Worm (Caenorhabditis elegans): ENCODE measurements around the gene Y37D8A.25.

ce11 chrIII:12822608-12823261 is 2.7 kb upstream of the Y37D8A.25 start:
- no peak for TF ChIP-seq daf-8 (GFP tag; IDR thresholded peaks at IDR 0.05)
- no peak for TF ChIP-seq unc-39 (tag; optimal IDR thresholded peaks at IDR 0.05)
- no peak for TF ChIP-seq ces-1 (GFP tag; optimal IDR thresholded peaks at IDR 0.05)
- no peak for TF ChIP-seq nhr-10 (tag; optimal IDR thresholded peaks at IDR 0.05)
- no peak for TF ChIP-seq ceh-82 (tag; optimal IDR thresholded peaks at IDR 0.05)
